Worm (Caenorhabditis elegans): ENCODE measurements around the gene atfs-1.

The atfs-1 gene

DNA sequence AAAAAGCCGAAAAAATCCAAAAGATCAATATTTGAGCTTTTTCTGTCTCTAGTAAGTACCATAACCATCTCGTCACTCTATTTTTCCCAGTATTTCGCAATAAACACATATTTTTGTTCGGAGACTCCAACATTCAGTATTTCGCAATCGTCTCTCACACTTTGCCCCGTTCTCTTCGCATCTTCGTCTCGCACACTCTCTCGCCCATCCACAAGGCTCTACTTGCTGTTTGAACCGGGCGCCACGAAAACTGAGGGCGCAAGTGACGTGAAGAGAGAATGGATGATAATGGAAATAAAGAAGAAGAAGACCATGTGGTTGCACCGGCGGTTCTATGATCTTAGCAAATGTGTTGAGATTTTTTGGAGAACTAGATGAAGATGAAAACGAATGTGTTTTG lies 6.6 kb downstream of the atfs-1 start (continued):
- peak; percentile 98 for TF ChIP-seq nhr-6 (tag; optimal IDR thresholded peaks at IDR 0.05)
- TF ChIP-seq aha-1 (tag) = peak; percentile 98
- TF ChIP-seq dve-1 (tag; optimal IDR thresholded peaks at IDR 0.05; ENCODE audit: insufficient read depth) = peak; percentile 98
- TF ChIP-seq Y75B8A.6 (GFP tag; IDR thresholded peaks at IDR 0.05) = peak; percentile 63; the same call in 1 of the 2 replicates
- TF ChIP-seq nhr-77 (tag; optimal IDR thresholded peaks at IDR 0.05) = peak; percentile 97
- peak; percentile 90 for TF ChIP-seq nhr-48 (tag; optimal IDR thresholded peaks at IDR 0.05)
- no peak for TF ChIP-seq F26F4.8 (GFP tag; conservative IDR thresholded peaks at IDR 0.05)
- peak; percentile 95 for TF ChIP-seq dmd-6 (GFP tag; IDR thresholded peaks at IDR 0.05)
- peak; percentile 10 for TF ChIP-seq nhr-237 (tag; optimal IDR thresholded peaks at IDR 0.05)
- peak; percentile 12 for TF ChIP-seq duxl-1 (tag; optimal IDR thresholded peaks at IDR 0.05; ENCODE audit: poor library complexity)
- TF ChIP-seq mes-2 (tag; optimal IDR thresholded peaks at IDR 0.05; ENCODE audit: poor library complexity, severe bottlenecking) = peak; percentile 72
- no peak for TF ChIP-seq mxl-2 (GFP tag; conservative IDR thresholded peaks at IDR 0.05)
- TF ChIP-seq unc-39 (tag; optimal IDR thresholded peaks at IDR 0.05) = no peak
- TF ChIP-seq unc-62 (GFP tag; optimal IDR thresholded peaks at IDR 0.05 in 1 of 2) = peak in 1 of 2 experiments; percentile 99
- no peak for TF ChIP-seq unc-62 (tag; optimal IDR thresholded peaks at IDR 0.05)
- peak; percentile 68 for TF ChIP-seq egl-43 (GFP tag; IDR thresholded peaks at IDR 0.05)
- TF ChIP-seq nhr-76 (tag; optimal IDR thresholded peaks at IDR 0.05) = peak; percentile 35
- peak; percentile 21 for TF ChIP-seq lin-39 (tag; optimal IDR thresholded peaks at IDR 0.05)
- TF ChIP-seq mxl-3 (GFP tag; optimal IDR thresholded peaks at IDR 0.05) = peak; percentile 94
- TF ChIP-seq zip-2 (tag; optimal IDR thresholded peaks at IDR 0.05) = peak; percentile 35
- TF ChIP-seq nhr-10 (tag; optimal IDR thresholded peaks at IDR 0.05) = peak; percentile 98
- peak; percentile 98 for TF ChIP-seq nhr-11 (tag; optimal IDR thresholded peaks at IDR 0.05)
- TF ChIP-seq lin-38 (GFP tag; IDR thresholded peaks at IDR 0.05) = peak; percentile 71
- TF ChIP-seq T26A8.4 (GFP tag; IDR thresholded peaks at IDR 0.05) = peak; percentile 84
- TF ChIP-seq zfp-2 (tag; optimal IDR thresholded peaks at IDR 0.05) = peak; percentile 18
- peak; percentile 47; the same call in 1 of the 2 replicates for TF ChIP-seq vab-7 (GFP tag; IDR thresholded peaks at IDR 0.05)
- TF ChIP-seq T20F7.1 (GFP tag; optimal IDR thresholded peaks at IDR 0.05) = peak; percentile 83
- TF ChIP-seq dmd-9 (GFP tag; IDR thresholded peaks at IDR 0.05) = no peak
- TF ChIP-seq ama-1 (optimal IDR thresholded peaks at IDR 0.05) = peak; percentile 22
- peak; percentile 63 for TF ChIP-seq pqm-1 (tag; optimal IDR thresholded peaks at IDR 0.05)
- no peak for TF ChIP-seq madf-9 (GFP tag; conservative IDR thresholded peaks at IDR 0.05)
- TF ChIP-seq arid-1 (GFP tag; conservative IDR thresholded peaks at IDR 0.05) = peak; percentile 62; the same call in 1 of the 2 replicates
- TF ChIP-seq dpl-1 (GFP tag; optimal IDR thresholded peaks at IDR 0.05) = peak; percentile 65
- peak; percentile 84 for TF ChIP-seq pha-4 (GFP tag; IDR thresholded peaks at IDR 0.05)
- peak; percentile 72 for TF ChIP-seq pha-4 (tag; optimal IDR thresholded peaks at IDR 0.05)
- peak; percentile 88 for TF ChIP-seq spr-1 (tag; optimal IDR thresholded peaks at IDR 0.05)
- peak; percentile 83 for TF ChIP-seq nhr-42 (GFP tag; IDR thresholded peaks at IDR 0.05)
- TF ChIP-seq ceh-44 (GFP tag; IDR thresholded peaks at IDR 0.05) = no peak
- TF ChIP-seq nhr-111 (GFP tag; optimal IDR thresholded peaks at IDR 0.05) = no peak
- 0 out of 2 replicates have a peak, but pooled peaks have one; percentile 39 for TF ChIP-seq daf-8 (GFP tag; IDR thresholded peaks at IDR 0.05)
- TF ChIP-seq lin-1 (GFP tag; IDR thresholded peaks at IDR 0.05) = peak; percentile 67; the same call in 1 of the 2 replicates
- TF ChIP-seq F44E2.7 (GFP tag; IDR thresholded peaks at IDR 0.05) = no peak
- no peak for TF ChIP-seq skn-1 (tag; optimal IDR thresholded peaks at IDR 0.05)
- no peak for TF ChIP-seq F10B5.3 (tag; optimal IDR thresholded peaks at IDR 0.05)
- TF ChIP-seq set-16 (GFP tag; IDR thresholded peaks at IDR 0.05) = peak; percentile 61
- TF ChIP-seq zag-1 (tag; optimal IDR thresholded peaks at IDR 0.05) = no peak
- peak; percentile 54 to 95 for TF ChIP-seq mdl-1 (tag; optimal IDR thresholded peaks at IDR 0.05)
- peak; percentile 82 for TF ChIP-seq ctbp-1 (GFP tag; IDR thresholded peaks at IDR 0.05)

Measured in whole organism, L4 larva.